Fruit fly (Drosophila melanogaster): Measurements from ENCODE around the gene CG11686.

CG11686 gene

dm6 chr3R:13309133-13309711, 49.1 kb downstream of the CG11686 start (continued):
- TF ChIP-seq CG18619 (GFP tag; optimal IDR thresholded peaks at IDR 0.05): no peak
- no peak for TF ChIP-seq CG17385 (GFP tag; optimal IDR thresholded peaks at IDR 0.05)
- no peak for TF ChIP-seq CG7745 (tag; optimal IDR thresholded peaks at IDR 0.05)
- no peak for TF ChIP-seq NC2α (GFP tag; optimal IDR thresholded peaks at IDR 0.05)
- no peak for TF ChIP-seq CG9727 (GFP tag; optimal IDR thresholded peaks at IDR 0.05)
- no peak for TF ChIP-seq CG4854 (GFP tag; optimal IDR thresholded peaks at IDR 0.05)
- no peak for TF ChIP-seq Trl (optimal IDR thresholded peaks at IDR 0.05)
- no peak for TF ChIP-seq Trl (GFP tag; optimal IDR thresholded peaks at IDR 0.05)
- TF ChIP-seq tio (GFP tag; optimal IDR thresholded peaks at IDR 0.05): no peak
- no peak for TF ChIP-seq sisA (GFP tag; IDR thresholded peaks at IDR 0.05)
- no peak for TF ChIP-seq Bteb2 (GFP tag; optimal IDR thresholded peaks at IDR 0.05)
- TF ChIP-seq sug (tag; optimal IDR thresholded peaks at IDR 0.05): no peak
- no peak for TF ChIP-seq CG6272 (GFP tag; IDR thresholded peaks at IDR 0.05)
- TF ChIP-seq ap (GFP tag; IDR thresholded peaks at IDR 0.05): no peak
- TF ChIP-seq Awh (GFP tag; IDR thresholded peaks at IDR 0.05): no peak
- TF ChIP-seq jigr1 (GFP tag; IDR thresholded peaks at IDR 0.05): no peak
- TF ChIP-seq Sox102F (GFP tag; optimal IDR thresholded peaks at IDR 0.05): no peak
- no peak; the same call in 2 of the 3 replicates for TF ChIP-seq knrl (GFP tag; IDR thresholded peaks at IDR 0.05; ENCODE audit: partially characterized antibody)
- TF ChIP-seq CG32772 (GFP tag; IDR thresholded peaks at IDR 0.05): no peak
- TF ChIP-seq Med (GFP tag): peak; percentile 55
- TF ChIP-seq CG11504 (tag; optimal IDR thresholded peaks at IDR 0.05): no peak
- no peak for TF ChIP-seq stc (GFP tag; IDR thresholded peaks at IDR 0.05)
- TF ChIP-seq CG34422 (GFP tag; IDR thresholded peaks at IDR 0.05): no peak
- TF ChIP-seq grn (GFP tag; optimal IDR thresholded peaks at IDR 0.05): peak; percentile 19
- no peak for TF ChIP-seq Fer1 (GFP tag; optimal IDR thresholded peaks at IDR 0.05)
- TF ChIP-seq sd (tag; optimal IDR thresholded peaks at IDR 0.05): no peak
- peak; percentile 8 for TF ChIP-seq ftz-f1 (GFP tag; optimal IDR thresholded peaks at IDR 0.05)
- TF ChIP-seq seq (GFP tag; IDR thresholded peaks at IDR 0.05): no peak
- no peak for TF ChIP-seq btn (GFP tag; optimal IDR thresholded peaks at IDR 0.05)
- TF ChIP-seq gsb-n (tag; optimal IDR thresholded peaks at IDR 0.05): no peak
- TF ChIP-seq zfh2 (GFP tag; optimal IDR thresholded peaks at IDR 0.05): no peak
- TF ChIP-seq CG10959 (GFP tag; IDR thresholded peaks at IDR 0.05): no peak
- no peak for TF ChIP-seq salm (tag; optimal IDR thresholded peaks at IDR 0.05)
- TF ChIP-seq Eip74EF (GFP tag; optimal IDR thresholded peaks at IDR 0.05): no peak
- no peak for TF ChIP-seq pfk (GFP tag; optimal IDR thresholded peaks at IDR 0.05)
- TF ChIP-seq sqz (GFP tag; optimal IDR thresholded peaks at IDR 0.05): no peak
- no peak for TF ChIP-seq eyg (GFP tag; optimal IDR thresholded peaks at IDR 0.05)
- peak; percentile 70 for TF ChIP-seq Lhr (GFP tag; optimal IDR thresholded peaks at IDR 0.05)
- TF ChIP-seq ara (GFP tag; IDR thresholded peaks at IDR 0.05): no peak
- TF ChIP-seq CG8290 (GFP tag; optimal IDR thresholded peaks at IDR 0.05): no peak
- TF ChIP-seq CG8290 (tag; optimal IDR thresholded peaks at IDR 0.05): no peak
- TF ChIP-seq CG7271 (tag; optimal IDR thresholded peaks at IDR 0.05): no peak
- no peak for TF ChIP-seq CG3995 (GFP tag; optimal IDR thresholded peaks at IDR 0.05)
- peak; percentile 48 for TF ChIP-seq CG33213 (GFP tag; optimal IDR thresholded peaks at IDR 0.05)
- TF ChIP-seq Hmr (GFP tag; optimal IDR thresholded peaks at IDR 0.05): no peak
- no peak for TF ChIP-seq CG4404 (GFP tag; IDR thresholded peaks at IDR 0.05)
- TF ChIP-seq mirr (GFP tag; optimal IDR thresholded peaks at IDR 0.05): no peak
- TF ChIP-seq D19B (GFP tag; optimal IDR thresholded peaks at IDR 0.05): no peak
- TF ChIP-seq Meics (GFP tag; optimal IDR thresholded peaks at IDR 0.05): no peak
- no peak for TF ChIP-seq CG16863 (GFP tag; optimal IDR thresholded peaks at IDR 0.05)
- TF ChIP-seq Optix (GFP tag; IDR thresholded peaks at IDR 0.05): no peak
- no peak for TF ChIP-seq gcm2 (GFP tag; optimal IDR thresholded peaks at IDR 0.05)

Data from whole organism, embryonic.